Worm (Caenorhabditis elegans) whole organism, late embryonic: Measurements from ENCODE around the gene ash-2.

ENCODE experiments used
- C08G9.2 ChIP-seq: sonication (generic microtip); optimal IDR thresholded peaks from 2 replicates; lab custom pipeline; 2016; ENCODE audit warnings: mild to moderate bottlenecking, missing genetic modification characterization, moderate library complexity, missing compliant biosample characterization
- K02D7.2 ChIP-seq: sonication (generic microtip); optimal IDR thresholded peaks from 2 replicates; lab custom pipeline; 2017; ENCODE audit warnings: mild to moderate bottlenecking, missing genetic modification characterization, missing compliant biosample characterization
- K09A11.1 ChIP-seq: sonication (generic microtip); optimal IDR thresholded peaks from 2 replicates; lab custom pipeline; 2017; ENCODE audit warnings: antibody characterized with exemption, mild to moderate bottlenecking, missing genetic modification characterization, missing compliant biosample characterization; ENCODE audit not compliant: insufficient read depth
- T23F11.4 ChIP-seq: fragments of 200-800 bp; sonication (Bioruptor generic); optimal IDR thresholded peaks from 2 replicates; lab custom pipeline; 2018; ENCODE audit warnings: mild to moderate bottlenecking, missing genetic modification characterization, missing compliant biosample characterization
- ahr-1 ChIP-seq: sonication (generic microtip); optimal IDR thresholded peaks from 2 replicates; lab custom pipeline; 2016; ENCODE audit warnings: missing genetic modification characterization, missing compliant biosample characterization
- ama-1 ChIP-seq: fragments of 150-350 bp; optimal IDR thresholded peaks from 2 replicates; lab custom pipeline; 2014
- ceh-14 ChIP-seq: sonication (generic microtip); optimal IDR thresholded peaks from 2 replicates; lab custom pipeline; 2016; ENCODE audit warnings: missing genotype, missing genetic modification characterization, missing compliant biosample characterization
- ceh-18 ChIP-seq: sonication (generic microtip); optimal IDR thresholded peaks from 2 replicates; lab custom pipeline; 2016; ENCODE audit warnings: missing genetic modification characterization, missing compliant biosample characterization
- ceh-19 ChIP-seq: fragments of 200-800 bp; sonication (Bioruptor generic); optimal IDR thresholded peaks from 2 replicates; lab custom pipeline; 2018; ENCODE audit warnings: mild to moderate bottlenecking, missing genetic modification characterization, missing compliant biosample characterization
- ceh-2 ChIP-seq: sonication (generic microtip); optimal IDR thresholded peaks from 2 replicates; lab custom pipeline; 2016; ENCODE audit warnings: missing genotype, missing genetic modification characterization, missing compliant biosample characterization
- ceh-24 ChIP-seq: sonication (generic microtip); optimal IDR thresholded peaks from 2 replicates; lab custom pipeline; 2016; ENCODE audit warnings: mild to moderate bottlenecking, missing genetic modification characterization, missing compliant biosample characterization
- ceh-30 ChIP-seq: fragments of 150-350 bp; optimal IDR thresholded peaks from 2 replicates; lab custom pipeline; 2014; ENCODE audit warnings: missing biosample characterization, missing genetic modification characterization
- ceh-31 ChIP-seq: sonication (generic microtip); optimal IDR thresholded peaks from 2 replicates; lab custom pipeline; 2016; ENCODE audit warnings: missing genetic modification characterization, missing compliant biosample characterization
- ceh-34 ChIP-seq: sonication (generic microtip); optimal IDR thresholded peaks from 2 replicates; lab custom pipeline; 2016; ENCODE audit warnings: mild to moderate bottlenecking, missing genetic modification characterization, missing compliant biosample characterization
- ceh-48 ChIP-seq: sonication (generic microtip); optimal IDR thresholded peaks from 2 replicates; lab custom pipeline; 2016; ENCODE audit warnings: missing genetic modification characterization, inconsistent platforms, missing compliant biosample characterization
- ceh-9 ChIP-seq: sonication (generic microtip); optimal IDR thresholded peaks from 2 replicates; lab custom pipeline; 2016; ENCODE audit warnings: mild to moderate bottlenecking, missing genetic modification characterization, inconsistent platforms, missing compliant biosample characterization
- che-1 ChIP-seq: sonication (generic microtip); optimal IDR thresholded peaks from 2 replicates; lab custom pipeline; 2016; ENCODE audit warnings: mild to moderate bottlenecking, missing genetic modification characterization, missing compliant biosample characterization
- dmd-4 ChIP-seq: sonication (generic microtip); optimal IDR thresholded peaks from 2 replicates; lab custom pipeline; 2016; ENCODE audit warnings: borderline replicate concordance, missing genetic modification characterization, missing compliant biosample characterization
- dve-1 ChIP-seq: sonication (generic microtip); optimal IDR thresholded peaks from 2 replicates; lab custom pipeline; 2017; ENCODE audit warnings: antibody characterized with exemption, mild to moderate bottlenecking, missing genetic modification characterization, missing compliant biosample characterization
- elt-2 ChIP-seq: sonication (generic microtip); optimal IDR thresholded peaks from 2 replicates; lab custom pipeline; 2016; ENCODE audit warnings: missing genetic modification reagents, missing genetic modification characterization, missing compliant biosample characterization
- elt-4 ChIP-seq: sonication (generic microtip); optimal IDR thresholded peaks from 2 replicates; lab custom pipeline; 2016; ENCODE audit warnings: missing genetic modification characterization, missing compliant biosample characterization
- eyg-1 ChIP-seq: sonication (generic microtip); optimal IDR thresholded peaks from 2 replicates; lab custom pipeline; 2016; ENCODE audit warnings: missing genotype, missing genetic modification characterization, missing compliant biosample characterization
- fax-1 ChIP-seq: sonication (generic microtip); optimal IDR thresholded peaks from 2 replicates; lab custom pipeline; 2016; ENCODE audit warnings: missing genotype, missing genetic modification characterization, missing compliant biosample characterization
- fkh-6 ChIP-seq: sonication (generic microtip); optimal IDR thresholded peaks from 2 replicates; lab custom pipeline; 2016; ENCODE audit warnings: missing genetic modification characterization, missing compliant biosample characterization
- gmeb-2 ChIP-seq: sonication (generic microtip); optimal IDR thresholded peaks from 2 replicates; lab custom pipeline; 2016; ENCODE audit warnings: missing genetic modification characterization, inconsistent platforms, missing compliant biosample characterization
- hlh-15 ChIP-seq: sonication (generic microtip); optimal IDR thresholded peaks from 2 replicates; lab custom pipeline; 2016; ENCODE audit warnings: missing genetic modification characterization, missing compliant biosample characterization
- hlh-6 ChIP-seq: sonication (generic microtip); optimal IDR thresholded peaks from 2 replicates; lab custom pipeline; 2016; ENCODE audit warnings: missing genotype, missing genetic modification characterization, missing compliant biosample characterization
- hlh-8 ChIP-seq: sonication (generic microtip); optimal IDR thresholded peaks from 2 replicates; lab custom pipeline; 2016; ENCODE audit warnings: missing genotype, missing genetic modification characterization, missing compliant biosample characterization
- lim-6 ChIP-seq: sonication (generic microtip); optimal IDR thresholded peaks from 2 replicates; lab custom pipeline; 2016; ENCODE audit warnings: missing genetic modification characterization, missing compliant biosample characterization
- lin-11 ChIP-seq: fragments of 200-800 bp; sonication (Bioruptor generic); optimal IDR thresholded peaks from 2 replicates; lab custom pipeline; 2018; ENCODE audit warnings: mild to moderate bottlenecking, missing genetic modification characterization, missing compliant biosample characterization
- madf-2 ChIP-seq: sonication (generic microtip); optimal IDR thresholded peaks from 2 replicates; lab custom pipeline; 2017; ENCODE audit warnings: missing genetic modification characterization, missing compliant biosample characterization
- mec-3 ChIP-seq: sonication (generic microtip); optimal IDR thresholded peaks from 2 replicates; lab custom pipeline; 2016; ENCODE audit warnings: borderline replicate concordance, missing genetic modification characterization, missing compliant biosample characterization
- nfya-1 ChIP-seq: sonication (generic microtip); optimal IDR thresholded peaks from 2 replicates; lab custom pipeline; 2017; ENCODE audit warnings: missing genetic modification characterization, mild to moderate bottlenecking, missing compliant biosample characterization, antibody characterized with exemption, moderate library complexity
- pag-3 ChIP-seq: sonication (generic microtip); optimal IDR thresholded peaks from 2 replicates; lab custom pipeline; 2016; ENCODE audit warnings: missing compliant biosample characterization, missing genetic modification characterization, borderline replicate concordance
- pax-1 ChIP-seq: fragments of 150-350 bp; optimal IDR thresholded peaks from 2 replicates; lab custom pipeline; 2014; ENCODE audit warnings: missing biosample characterization, missing genetic modification characterization
- pha-4 ChIP-seq: fragments of 150-350 bp; optimal IDR thresholded peaks from 2 replicates; lab custom pipeline; 2018; ENCODE audit warnings: missing biosample characterization, missing genetic modification reagents, missing genetic modification characterization
- pqm-1 ChIP-seq: sonication (generic microtip); optimal IDR thresholded peaks from 2 replicates; lab custom pipeline; 2016; ENCODE audit warnings: missing genetic modification characterization, missing compliant biosample characterization
- sdc-2 ChIP-seq: sonication (generic microtip); optimal IDR thresholded peaks from 2 replicates; lab custom pipeline; 2016; ENCODE audit warnings: missing genotype, missing genetic modification characterization, missing compliant biosample characterization
- sox-2 ChIP-seq: fragments of 200-800 bp; sonication (Bioruptor generic); IDR thresholded peaks from 2 replicates; pipeline ENCODE4 v1.3.6; 2022; ENCODE audit warnings: missing genetic modification reagents, missing genetic modification characterization, missing compliant biosample characterization
- sox-4 ChIP-seq: sonication (generic microtip); optimal IDR thresholded peaks from 2 replicates; lab custom pipeline; 2017; ENCODE audit warnings: mild to moderate bottlenecking, missing genetic modification characterization, inconsistent platforms, missing compliant biosample characterization
- tbx-2 ChIP-seq: sonication (generic microtip); optimal IDR thresholded peaks from 2 replicates; lab custom pipeline; 2016; ENCODE audit warnings: missing genetic modification characterization, missing compliant biosample characterization
- tbx-7 ChIP-seq: sonication (generic microtip); optimal IDR thresholded peaks from 2 replicates; lab custom pipeline; 2016; ENCODE audit warnings: missing genotype, missing genetic modification characterization, missing compliant biosample characterization
- ttx-3 ChIP-seq: sonication (generic microtip); optimal IDR thresholded peaks from 2 replicates; lab custom pipeline; 2016; ENCODE audit warnings: missing genetic modification reagents, missing genetic modification characterization, missing compliant biosample characterization
- unc-3 ChIP-seq, 2 experiments: fragments of 200-800 bp in 1 of 2; sonication (Bioruptor generic) in 1 of 2; sonication (generic microtip) in 1 of 2; conservative IDR thresholded peaks in 1 of 2; optimal IDR thresholded peaks in 1 of 2; 2 replicates each; pipeline versions ENCODE4 v1.3.6 to Lab custom; 2016 to 2022; ENCODE audit warnings: missing compliant biosample characterization in 2 of 2, missing genetic modification characterization in 2 of 2, missing genetic modification reagents in 1 of 2
- unc-42 ChIP-seq: sonication (generic microtip); optimal IDR thresholded peaks from 2 replicates; lab custom pipeline; 2016; ENCODE audit warnings: missing genotype, missing genetic modification characterization, missing compliant biosample characterization
- unc-86 ChIP-seq: sonication (generic microtip); optimal IDR thresholded peaks from 2 replicates; lab custom pipeline; 2016; ENCODE audit warnings: missing genetic modification characterization, missing compliant biosample characterization
- zip-5 ChIP-seq: sonication (generic microtip); optimal IDR thresholded peaks from 2 replicates; lab custom pipeline; 2016; ENCODE audit warnings: missing genetic modification characterization, missing compliant biosample characterization
- ztf-16 ChIP-seq: sonication (generic microtip); optimal IDR thresholded peaks from 2 replicates; lab custom pipeline; 2017; ENCODE audit warnings: missing genetic modification characterization, missing compliant biosample characterization

Gene ash-2

DNA sequence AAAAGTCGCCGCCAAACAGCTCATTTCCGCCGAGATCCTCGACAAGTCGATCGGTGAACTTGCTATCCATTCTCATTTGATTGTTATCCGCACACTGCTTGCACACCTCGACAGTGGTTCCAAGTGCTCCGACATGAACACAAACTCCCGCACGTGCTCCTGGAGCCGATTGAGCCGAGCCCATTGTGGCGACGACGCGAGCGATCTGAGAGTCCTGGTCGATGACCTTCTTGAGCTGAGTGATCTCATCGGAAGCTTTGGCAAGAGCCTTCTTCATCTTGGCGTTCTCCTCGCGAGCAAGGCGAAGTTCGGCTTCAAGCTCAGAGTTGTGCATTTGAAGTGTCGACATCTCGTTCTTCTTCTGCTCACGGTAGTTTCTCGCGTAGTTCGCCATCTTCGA is 1.2 kb upstream of the ash-2 start:
- TF ChIP-seq fax-1, result no peak
- no peak for TF ChIP-seq ceh-48 (tag; lab: Kevin White, UChicago)
- TF ChIP-seq hlh-6 (tag; lab: Kevin White, UChicago), result no peak

ce11 chrII:11978920-11979319 is 718 bp upstream of the ash-2 start:
- TF ChIP-seq sdc-2 (no peak), unc-42 (tag; lab: Kevin White, UChicago) (no peak), sox-2 (GFP tag; lab: Robert Waterston, UW) (no peak), elt-2 (tag; lab: Kevin White, UChicago) (no peak), ceh-9 (tag; lab: Kevin White, UChicago) (no peak), ama-1 (lab: Kevin White, UChicago) (no peak), hlh-8 (tag; lab: Kevin White, UChicago) (no peak), elt-4 (tag; lab: Kevin White, UChicago) (no peak), dve-1 (tag; lab: Kevin White, UChicago) (no peak), ceh-2 (tag; lab: Kevin White, UChicago) (no peak), K09A11.1 (tag; lab: Kevin White, UChicago) (no peak), ceh-30 (tag; lab: Kevin White, UChicago) (no peak), unc-3 (GFP tag; conservative IDR thresholded peaks at IDR 0.05; lab: Robert Waterston, UW) (no peak), unc-3 (tag; optimal IDR thresholded peaks at IDR 0.05; lab: Kevin White, UChicago) (no peak), pax-1 (no peak), che-1 (tag; lab: Kevin White, UChicago) (no peak), ttx-3 (tag; lab: Kevin White, UChicago) (no peak), pqm-1 (no peak)

- TF ChIP-seq tbx-7 (tag; lab: Kevin White, UChicago) (peak; percentile 34), pax-1 (peak; percentile 26), fkh-6 (tag; lab: Kevin White, UChicago) (no peak), elt-2 (tag; lab: Kevin White, UChicago) (peak; percentile 70), zip-5 (tag; lab: Kevin White, UChicago) (peak; percentile 78), pha-4 (tag; lab: Kevin White, UChicago) (no peak), K02D7.2 (tag; lab: Kevin White, UChicago) (peak; percentile 19), lin-11 (tag; lab: Kevin White, UChicago) (peak; percentile 1), gmeb-2 (tag; lab: Kevin White, UChicago) (peak; percentile 7), unc-42 (tag; lab: Kevin White, UChicago) (peak; percentile 92), fax-1 (peak; percentile 47), lim-6 (tag; lab: Kevin White, UChicago) (no peak), hlh-8 (tag; lab: Kevin White, UChicago) (peak; percentile 25), eyg-1 (peak; percentile 21), tbx-2 (peak; percentile 79), ceh-24 (tag; lab: Kevin White, UChicago) (no peak), pag-3 (no peak), madf-2 (tag; lab: Kevin White, UChicago) (peak; percentile 7), C08G9.2 (peak; percentile 69), nfya-1 (tag; lab: Kevin White, UChicago) (peak; percentile 60), T23F11.4 (GFP tag; lab: Kevin White, UChicago) (no peak), unc-3 (GFP tag; conservative IDR thresholded peaks at IDR 0.05; lab: Robert Waterston, UW) (0 out of 2 replicates have a peak, but pooled peaks have one; percentile 13), unc-3 (tag; optimal IDR thresholded peaks at IDR 0.05; lab: Kevin White, UChicago) (peak; percentile 35), unc-86 (tag; lab: Kevin White, UChicago) (peak; percentile 19), ceh-34 (tag; lab: Kevin White, UChicago) (peak; percentile 47), ceh-18 (tag; lab: Kevin White, UChicago) (peak; percentile 1), sox-4 (tag; lab: Kevin White, UChicago) (no peak), ceh-2 (tag; lab: Kevin White, UChicago) (peak; percentile 59), che-1 (tag; lab: Kevin White, UChicago) (no peak), hlh-15 (tag; lab: Kevin White, UChicago) (peak; percentile 44), ahr-1 (peak; percentile 52), mec-3 (tag; lab: Kevin White, UChicago) (no peak), dmd-4 (no peak), ceh-19 (GFP tag; lab: Kevin White, UChicago) (peak; percentile 13), pqm-1 (no peak), ceh-31 (peak; percentile 83), ceh-14 (tag; lab: Kevin White, UChicago) (peak; percentile 78), ztf-16 (tag; lab: Kevin White, UChicago) (peak; percentile 24)
These were observed 472 bp downstream of the ash-2 start for ce11 chrII:11980110-11980509.
